Worm (Caenorhabditis elegans) whole organism, mixed stage, embryonic: ENCODE measurements around the gene ZC374.2.

Source experiments
- M03D4.4 ChIP-seq: sonication (generic microtip); optimal IDR thresholded peaks from 2 replicates; lab custom pipeline; 2017; ENCODE audit warnings: mild to moderate bottlenecking, missing genetic modification characterization, missing compliant biosample characterization
- bed-3 ChIP-seq: fragments of 200-800 bp; sonication (Bioruptor generic); optimal IDR thresholded peaks from 3 replicates; lab custom pipeline; 2018; ENCODE audit warnings: mild to moderate bottlenecking, missing genetic modification characterization, moderate library complexity, missing compliant biosample characterization
- blmp-1 ChIP-seq: fragments of 150-350 bp; optimal IDR thresholded peaks from 2 replicates; lab custom pipeline; 2014; ENCODE audit warnings: missing biosample characterization, missing genetic modification characterization
- ceh-39 ChIP-seq: fragments of 150-350 bp; optimal IDR thresholded peaks from 2 replicates; lab custom pipeline; 2014; ENCODE audit warnings: missing biosample characterization, missing genetic modification characterization
- ceh-83 ChIP-seq: fragments of 200-800 bp; sonication (Bioruptor generic); optimal IDR thresholded peaks from 2 replicates; lab custom pipeline; 2018; ENCODE audit warnings: mild to moderate bottlenecking, missing genetic modification characterization, missing compliant biosample characterization
- ces-1 ChIP-seq: fragments of 150-350 bp; optimal IDR thresholded peaks from 2 replicates; lab custom pipeline; 2014; ENCODE audit warnings: missing biosample characterization, missing genetic modification reagents, missing genetic modification characterization
- cnd-1 ChIP-seq: fragments of 200-800 bp; sonication (Bioruptor generic); optimal IDR thresholded peaks from 2 replicates; lab custom pipeline; 2018; ENCODE audit warnings: mild to moderate bottlenecking, missing genetic modification characterization, missing compliant biosample characterization
- drap-1 ChIP-seq: fragments of 200-800 bp; sonication (Bioruptor generic); optimal IDR thresholded peaks from 3 replicates; lab custom pipeline; 2018; ENCODE audit warnings: mild to moderate bottlenecking, missing genetic modification characterization, missing compliant biosample characterization
- elt-1 ChIP-seq: sonication (generic microtip); optimal IDR thresholded peaks from 2 replicates; lab custom pipeline; 2017; ENCODE audit warnings: missing genetic modification characterization, mild to moderate bottlenecking, missing compliant biosample characterization, antibody characterized with exemption, moderate library complexity, borderline replicate concordance; ENCODE audit not compliant: insufficient read depth
- elt-3 ChIP-seq: fragments of 150-350 bp; optimal IDR thresholded peaks from 2 replicates; lab custom pipeline; 2014; ENCODE audit warnings: missing biosample characterization, missing genetic modification characterization
- flh-1 ChIP-seq: fragments of 200-800 bp; sonication (Bioruptor generic); optimal IDR thresholded peaks from 2 replicates; lab custom pipeline; 2018; ENCODE audit warnings: mild to moderate bottlenecking, missing genetic modification characterization, moderate library complexity, missing compliant biosample characterization
- hlh-1 ChIP-seq: fragments of 150-350 bp; optimal IDR thresholded peaks from 2 replicates; lab custom pipeline; 2014; ENCODE audit warnings: missing biosample characterization, missing genetic modification reagents, missing genetic modification characterization
- lin-13 ChIP-seq: fragments of 150-350 bp; optimal IDR thresholded peaks from 2 replicates; lab custom pipeline; 2014; ENCODE audit warnings: missing biosample characterization, missing genetic modification characterization
- lsy-2 ChIP-seq: fragments of 150-350 bp; optimal IDR thresholded peaks from 2 replicates; lab custom pipeline; 2014; ENCODE audit warnings: missing biosample characterization, missing genetic modification characterization
- mab-5 ChIP-seq: fragments of 150-350 bp; optimal IDR thresholded peaks from 2 replicates; lab custom pipeline; 2014; ENCODE audit warnings: missing biosample characterization, missing genetic modification characterization
- mep-1 ChIP-seq: fragments of 150-350 bp; optimal IDR thresholded peaks from 2 replicates; lab custom pipeline; 2017; ENCODE audit warnings: missing biosample characterization, missing genetic modification reagents, missing genetic modification characterization, inconsistent platforms
- mls-2 ChIP-seq: sonication (generic microtip); optimal IDR thresholded peaks from 2 replicates; lab custom pipeline; 2016; ENCODE audit warnings: mild to moderate bottlenecking, missing genetic modification characterization, moderate library complexity, missing compliant biosample characterization
- nhr-12 ChIP-seq: fragments of 150-350 bp; optimal IDR thresholded peaks from 2 replicates; lab custom pipeline; 2014; ENCODE audit warnings: missing biosample characterization, missing genetic modification characterization
- nhr-2 ChIP-seq: fragments of 150-350 bp; optimal IDR thresholded peaks from 2 replicates; lab custom pipeline; 2014; ENCODE audit warnings: missing biosample characterization, missing genetic modification characterization
- nhr-237 ChIP-seq: fragments of 150-350 bp; optimal IDR thresholded peaks from 2 replicates; lab custom pipeline; 2014; ENCODE audit warnings: missing biosample characterization, missing genetic modification characterization
- nhr-28 ChIP-seq: fragments of 150-350 bp; optimal IDR thresholded peaks from 2 replicates; lab custom pipeline; 2014; ENCODE audit warnings: missing biosample characterization, missing genetic modification characterization
- nhr-76 ChIP-seq: sonication (generic microtip); optimal IDR thresholded peaks from 2 replicates; lab custom pipeline; 2017; ENCODE audit warnings: missing biosample characterization, missing genetic modification characterization
- sem-2 ChIP-seq: fragments of 200-800 bp; sonication (Bioruptor generic); optimal IDR thresholded peaks from 2 replicates; lab custom pipeline; 2018; ENCODE audit warnings: mild to moderate bottlenecking, missing genetic modification characterization, missing compliant biosample characterization
- snpc-4 ChIP-seq: fragments of 150-350 bp; optimal IDR thresholded peaks from 2 replicates; lab custom pipeline; 2014; ENCODE audit warnings: missing biosample characterization, missing genetic modification characterization
- sptf-1 ChIP-seq: sonication (generic microtip); optimal IDR thresholded peaks from 2 replicates; lab custom pipeline; 2017; ENCODE audit warnings: mild to moderate bottlenecking, missing genetic modification characterization, moderate library complexity, missing compliant biosample characterization
- tbx-8 ChIP-seq: fragments of 200-800 bp; sonication (Bioruptor generic); optimal IDR thresholded peaks from 2 replicates; lab custom pipeline; 2018; ENCODE audit warnings: mild to moderate bottlenecking, missing genetic modification characterization, moderate library complexity, missing compliant biosample characterization
- unc-120 ChIP-seq: sonication (generic microtip); optimal IDR thresholded peaks from 2 replicates; lab custom pipeline; 2017; ENCODE audit warnings: missing genetic modification characterization, missing compliant biosample characterization; ENCODE audit not compliant: poor library complexity, severe bottlenecking
- unc-62 ChIP-seq: fragments of 150-350 bp; optimal IDR thresholded peaks from 2 replicates; lab custom pipeline; 2014; ENCODE audit warnings: missing biosample characterization, missing genetic modification reagents, missing genetic modification characterization
- zip-8 ChIP-seq: fragments of 150-350 bp; optimal IDR thresholded peaks from 2 replicates; lab custom pipeline; 2014; ENCODE audit warnings: missing biosample characterization, missing genetic modification characterization
- ztf-11 ChIP-seq: fragments of 150-350 bp; optimal IDR thresholded peaks from 2 replicates; lab custom pipeline; 2014; ENCODE audit warnings: missing biosample characterization, missing genetic modification characterization

ZC374.2 gene

ce11 chrX:10083272-10083671 is 36.0 kb upstream of the ZC374.2 start:
- TF ChIP-seq ztf-11 (tag; lab: Kevin White, UChicago) (no peak), zip-8 (tag; lab: Kevin White, UChicago) (peak; percentile 37), nhr-2 (tag; lab: Kevin White, UChicago) (peak; percentile 51), elt-1 (peak; percentile 84)

DNA sequence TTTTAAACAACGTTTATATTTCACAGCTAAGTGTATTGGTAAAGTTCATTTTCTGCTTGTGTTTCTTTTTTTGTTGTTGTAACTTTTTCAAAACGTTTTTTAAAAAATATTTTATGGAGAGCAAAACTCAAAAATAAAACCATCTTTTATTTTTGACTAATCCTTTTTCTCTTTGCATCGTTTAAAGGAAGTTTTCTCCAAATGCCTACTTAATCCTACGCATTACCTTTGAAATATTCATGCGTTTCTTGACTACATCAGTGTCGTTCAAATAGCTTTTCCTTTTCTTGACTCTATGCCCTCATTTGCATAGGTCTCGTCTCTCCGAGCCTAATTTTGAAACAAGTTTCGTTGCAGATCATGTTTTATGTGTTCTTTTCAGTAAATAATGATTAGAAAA is 33.9 kb upstream of the ZC374.2 start:
- TF ChIP-seq ces-1 (GFP tag; lab: Kevin White, UChicago): no peak
- no peak for TF ChIP-seq elt-1
- TF ChIP-seq nhr-2 (tag; lab: Kevin White, UChicago): no peak
- TF ChIP-seq hlh-1 (tag; lab: Kevin White, UChicago): no peak

DNA sequence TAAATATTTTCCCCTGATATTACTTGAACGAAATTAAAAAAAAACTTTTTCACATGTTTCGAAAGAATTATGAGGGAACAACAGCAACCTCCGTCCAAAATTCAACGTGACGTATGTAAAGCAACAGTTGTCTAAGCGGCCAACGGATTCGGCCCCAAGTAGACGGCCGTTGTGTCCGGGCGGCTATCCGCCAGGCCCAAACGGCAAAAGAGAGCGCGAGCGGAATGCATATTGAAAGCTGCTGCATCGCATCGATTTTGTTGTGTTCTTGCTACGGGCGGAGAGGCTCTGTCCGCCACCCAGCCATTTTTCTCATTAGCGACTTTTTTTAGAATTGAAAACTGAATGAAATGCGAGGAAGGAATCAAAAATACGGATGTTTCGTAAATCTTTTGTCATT is 32.0 kb upstream of the ZC374.2 start:
- peak; percentile 76 for TF ChIP-seq hlh-1 (tag; lab: Kevin White, UChicago)
- no peak for TF ChIP-seq mab-5 (tag; lab: Kevin White, UChicago)
- TF ChIP-seq M03D4.4: no peak
- TF ChIP-seq nhr-237 (tag; lab: Kevin White, UChicago): no peak
- TF ChIP-seq sem-2 (GFP tag; lab: Kevin White, UChicago): no peak
- no peak for TF ChIP-seq ceh-39 (tag; lab: Kevin White, UChicago)
- no peak for TF ChIP-seq flh-1

DNA sequence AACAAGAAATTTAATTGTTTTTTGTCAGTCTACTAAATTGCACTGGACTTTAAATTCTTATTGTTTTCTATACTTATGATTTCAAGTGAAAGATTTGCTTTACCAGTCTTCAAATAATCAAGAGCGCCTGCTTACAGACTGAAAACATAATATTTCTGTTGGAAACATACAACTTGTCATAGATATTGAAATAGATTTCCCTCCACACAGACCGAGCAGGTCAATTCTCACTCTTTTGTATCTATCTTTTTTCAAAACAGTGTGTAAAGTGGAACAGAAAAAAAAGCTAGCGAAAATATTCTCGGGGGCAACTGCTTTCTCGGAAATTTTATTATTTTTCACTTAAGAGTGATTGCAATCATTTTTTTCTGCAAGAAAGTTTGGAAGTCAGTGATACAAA is 31.4 kb upstream of the ZC374.2 start:
- TF ChIP-seq mep-1 (tag; lab: Kevin White, UChicago) (no peak), snpc-4 (tag; lab: Kevin White, UChicago) (no peak), nhr-28 (no peak), sem-2 (GFP tag; lab: Kevin White, UChicago) (no peak), nhr-12 (tag; lab: Kevin White, UChicago) (no peak)
- TF ChIP-seq, all 35 proteins: peak for 0

ce11 chrX:10078089-10078488 is 30.9 kb upstream of the ZC374.2 start:
- TF ChIP-seq drap-1 (GFP tag; lab: Kevin White, UChicago) (no peak), ces-1 (GFP tag; lab: Kevin White, UChicago) (no peak), mep-1 (tag; lab: Kevin White, UChicago) (no peak), nhr-237 (tag; lab: Kevin White, UChicago) (no peak), flh-1 (no peak), nhr-76 (tag; lab: Kevin White, UChicago) (no peak), lsy-2 (tag; lab: Kevin White, UChicago) (no peak), unc-62 (GFP tag; lab: Kevin White, UChicago) (no peak), cnd-1 (tag; lab: Kevin White, UChicago) (no peak), ceh-39 (tag; lab: Kevin White, UChicago) (no peak), lin-13 (tag; lab: Kevin White, UChicago) (no peak), bed-3 (GFP tag; lab: Kevin White, UChicago) (no peak), zip-8 (tag; lab: Kevin White, UChicago) (no peak), mls-2 (no peak), sem-2 (GFP tag; lab: Kevin White, UChicago) (no peak), sptf-1 (no peak), unc-120 (no peak), M03D4.4 (no peak)

ce11 chrX:10077297-10077696 is 30.1 kb upstream of the ZC374.2 start, which contains the start of gene col-176:
TSS of gene col-176 (plus strand) at chrX:10077597.
- TF ChIP-seq sem-2 (GFP tag; lab: Kevin White, UChicago) (no peak), elt-3 (no peak), unc-120 (no peak), blmp-1 (tag; lab: Kevin White, UChicago) (no peak), hlh-1 (tag; lab: Kevin White, UChicago) (no peak), ces-1 (GFP tag; lab: Kevin White, UChicago) (no peak), ceh-39 (tag; lab: Kevin White, UChicago) (no peak), mls-2 (no peak), nhr-237 (tag; lab: Kevin White, UChicago) (no peak), flh-1 (no peak), ceh-83 (GFP tag; lab: Kevin White, UChicago) (no peak), elt-1 (no peak), ztf-11 (tag; lab: Kevin White, UChicago) (no peak), lin-13 (tag; lab: Kevin White, UChicago) (no peak), mab-5 (tag; lab: Kevin White, UChicago) (no peak), nhr-76 (tag; lab: Kevin White, UChicago) (no peak), M03D4.4 (no peak), tbx-8 (GFP tag; lab: Kevin White, UChicago) (no peak), mep-1 (tag; lab: Kevin White, UChicago) (no peak), sptf-1 (no peak)
